Worm (Caenorhabditis elegans) whole organism, L2 larva: ENCODE results near the gene B0218.5.

Experiments used
- R02D3.7 ChIP-seq: fragments of 150-350 bp; optimal IDR thresholded peaks from 2 replicates; lab custom pipeline; 2014; ENCODE audit warnings: missing biosample characterization, missing genetic modification characterization
- ZK546.5 ChIP-seq: sonication (generic microtip); optimal IDR thresholded peaks from 2 replicates; lab custom pipeline; 2017; ENCODE audit warnings: missing biosample characterization, missing genetic modification characterization
- ceh-16 ChIP-seq: fragments of 150-350 bp; optimal IDR thresholded peaks from 2 replicates; lab custom pipeline; 2014; ENCODE audit warnings: missing biosample characterization, missing genetic modification characterization
- egl-27 ChIP-seq: sonication (generic microtip); optimal IDR thresholded peaks from 3 replicates; lab custom pipeline; 2017; ENCODE audit warnings: missing biosample characterization, missing genetic modification reagents, missing genetic modification characterization
- nhr-237 ChIP-seq: fragments of 150-350 bp; optimal IDR thresholded peaks from 2 replicates; lab custom pipeline; 2014; ENCODE audit warnings: missing biosample characterization, missing genetic modification characterization
- unc-62 ChIP-seq: fragments of 150-350 bp; optimal IDR thresholded peaks from 2 replicates; lab custom pipeline; 2014; ENCODE audit warnings: missing biosample characterization, missing genetic modification reagents, missing genetic modification characterization

DNA sequence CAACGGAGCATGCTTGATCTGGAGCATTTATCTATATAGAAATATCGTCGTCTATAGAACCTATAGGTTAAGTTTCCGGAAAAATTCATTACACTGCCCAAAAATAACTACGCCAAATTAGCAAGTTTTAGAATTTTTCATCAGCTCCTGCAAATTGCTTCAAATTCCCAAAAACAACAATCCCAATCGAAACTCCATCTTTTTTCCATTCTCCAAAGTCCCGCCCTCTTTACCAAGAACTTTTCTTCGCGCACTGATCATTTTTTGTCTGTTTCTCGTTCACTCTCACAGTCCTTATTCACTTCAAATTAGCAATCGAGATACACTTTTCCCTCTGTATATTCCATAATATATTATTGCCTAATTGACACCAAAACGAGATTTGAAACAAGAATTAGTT, 49.3 kb upstream of the B0218.5 start, which contains the start of gene svh-1:
- no peak for TF ChIP-seq egl-27 (tag; lab: Kevin White, UChicago)
- no peak for TF ChIP-seq R02D3.7 (tag; lab: Kevin White, UChicago)
- TF ChIP-seq unc-62 (GFP tag; lab: Kevin White, UChicago), result no peak
- no peak for TF ChIP-seq nhr-237 (tag; lab: Kevin White, UChicago)
- TF ChIP-seq ZK546.5 (tag; lab: Kevin White, UChicago), result no peak
- TF ChIP-seq ceh-16 (tag; lab: Kevin White, UChicago), result no peak
